Fruit fly (Drosophila melanogaster): ENCODE measurements around the gene CG1105.

The CG1105 gene

DNA sequence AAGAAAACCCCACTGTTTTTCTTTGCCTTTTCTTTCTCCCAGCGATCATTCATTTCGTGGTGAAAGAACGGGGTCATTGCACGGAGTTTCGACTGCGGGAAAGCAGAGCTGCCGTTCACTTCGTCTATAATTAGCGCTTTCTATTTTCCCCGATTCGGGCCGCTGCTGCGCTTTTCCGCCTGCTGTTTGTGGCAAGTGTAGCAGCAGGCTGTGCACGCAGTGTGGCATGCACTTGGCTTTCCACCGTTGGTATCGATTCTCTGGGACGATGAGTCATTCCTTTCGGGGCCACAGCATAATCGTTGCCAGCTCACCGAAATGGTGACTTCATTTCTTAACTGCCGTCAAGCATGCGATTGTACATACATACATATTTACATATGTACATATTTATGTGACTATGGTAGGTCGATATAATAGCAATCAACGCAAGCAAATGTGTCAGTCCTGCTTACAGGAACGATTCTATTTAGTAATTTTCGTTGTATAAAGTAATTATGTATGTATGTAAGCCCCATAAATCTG lies 22.0 kb upstream of the CG1105 start:
- TF ChIP-seq usp (GFP tag; optimal IDR thresholded peaks at IDR 0.05) (no peak), N (GFP tag; optimal IDR thresholded peaks at IDR 0.05) (no peak), OdsH (GFP tag; optimal IDR thresholded peaks at IDR 0.05) (no peak), sv (GFP tag; optimal IDR thresholded peaks at IDR 0.05) (no peak), Rel (GFP tag; optimal IDR thresholded peaks at IDR 0.05) (no peak), Rel (tag; optimal IDR thresholded peaks at IDR 0.05) (peak; percentile 33), woc (GFP tag; optimal IDR thresholded peaks at IDR 0.05) (no peak), Abd-B (GFP tag; optimal IDR thresholded peaks at IDR 0.05) (no peak), sage (GFP tag; optimal IDR thresholded peaks at IDR 0.05) (no peak), lola (GFP tag; optimal IDR thresholded peaks at IDR 0.05) (no peak), Jra (GFP tag; optimal IDR thresholded peaks at IDR 0.05) (peak; percentile 30), psq (GFP tag; optimal IDR thresholded peaks at IDR 0.05) (no peak), dsf (GFP tag; optimal IDR thresholded peaks at IDR 0.05; ENCODE audit: borderline replicate concordance) (no peak), dl (GFP tag; optimal IDR thresholded peaks at IDR 0.05; ENCODE audit: insufficient read depth in 1 of 2, partially characterized antibody in 2 of 2) (no peak), brk (GFP tag; optimal IDR thresholded peaks at IDR 0.05) (peak; percentile 27), CG9705 (GFP tag; optimal IDR thresholded peaks at IDR 0.05) (no peak), Hnf4 (GFP tag; optimal IDR thresholded peaks at IDR 0.05) (peak; percentile 13), fru (GFP tag; optimal IDR thresholded peaks at IDR 0.05) (no peak), foxo (GFP tag; optimal IDR thresholded peaks at IDR 0.05) (no peak), tai (GFP tag; optimal IDR thresholded peaks at IDR 0.05) (no peak), Vsx2 (GFP tag; optimal IDR thresholded peaks at IDR 0.05; ENCODE audit: partially characterized antibody) (no peak), rgr (GFP tag; optimal IDR thresholded peaks at IDR 0.05) (no peak), CG32264 (GFP tag; optimal IDR thresholded peaks at IDR 0.05) (no peak)

dm6 chr3R:7087904-7088303 lies 21.0 kb upstream of the CG1105 start:
- TF ChIP-seq Sp1 (GFP tag; optimal IDR thresholded peaks at IDR 0.05): no peak
- no peak for TF ChIP-seq N (GFP tag; optimal IDR thresholded peaks at IDR 0.05)
- no peak for TF ChIP-seq woc (GFP tag; optimal IDR thresholded peaks at IDR 0.05)
- TF ChIP-seq CG9705 (GFP tag; optimal IDR thresholded peaks at IDR 0.05): no peak
- TF ChIP-seq dmrt93B (GFP tag; optimal IDR thresholded peaks at IDR 0.05): no peak

dm6 chr3R:7087201-7087505 lies 20.2 kb upstream of the CG1105 start:
- no peak for TF ChIP-seq foxo (GFP tag; optimal IDR thresholded peaks at IDR 0.05)
- TF ChIP-seq Dif (GFP tag; optimal IDR thresholded peaks at IDR 0.05; ENCODE audit: partially characterized antibody): no peak
- TF ChIP-seq HLH106 (tag; optimal IDR thresholded peaks at IDR 0.05): no peak
- TF ChIP-seq Hr83 (GFP tag; optimal IDR thresholded peaks at IDR 0.05; ENCODE audit: poor library complexity, severe bottlenecking): no peak
- no peak for TF ChIP-seq dmrt93B (GFP tag; optimal IDR thresholded peaks at IDR 0.05)
- no peak for TF ChIP-seq Vsx2 (GFP tag; optimal IDR thresholded peaks at IDR 0.05; ENCODE audit: partially characterized antibody)
- TF ChIP-seq CrebA (GFP tag; optimal IDR thresholded peaks at IDR 0.05; ENCODE audit: borderline replicate concordance): no peak
- no peak for TF ChIP-seq dl (GFP tag; optimal IDR thresholded peaks at IDR 0.05; ENCODE audit: insufficient read depth in 1 of 2, partially characterized antibody in 2 of 2)
- no peak for TF ChIP-seq tai (GFP tag; optimal IDR thresholded peaks at IDR 0.05)
- TF ChIP-seq sv (GFP tag; optimal IDR thresholded peaks at IDR 0.05): no peak
- no peak for TF ChIP-seq br (GFP tag; optimal IDR thresholded peaks at IDR 0.05)
- no peak for TF ChIP-seq Myc (optimal IDR thresholded peaks at IDR 0.05)

DNA sequence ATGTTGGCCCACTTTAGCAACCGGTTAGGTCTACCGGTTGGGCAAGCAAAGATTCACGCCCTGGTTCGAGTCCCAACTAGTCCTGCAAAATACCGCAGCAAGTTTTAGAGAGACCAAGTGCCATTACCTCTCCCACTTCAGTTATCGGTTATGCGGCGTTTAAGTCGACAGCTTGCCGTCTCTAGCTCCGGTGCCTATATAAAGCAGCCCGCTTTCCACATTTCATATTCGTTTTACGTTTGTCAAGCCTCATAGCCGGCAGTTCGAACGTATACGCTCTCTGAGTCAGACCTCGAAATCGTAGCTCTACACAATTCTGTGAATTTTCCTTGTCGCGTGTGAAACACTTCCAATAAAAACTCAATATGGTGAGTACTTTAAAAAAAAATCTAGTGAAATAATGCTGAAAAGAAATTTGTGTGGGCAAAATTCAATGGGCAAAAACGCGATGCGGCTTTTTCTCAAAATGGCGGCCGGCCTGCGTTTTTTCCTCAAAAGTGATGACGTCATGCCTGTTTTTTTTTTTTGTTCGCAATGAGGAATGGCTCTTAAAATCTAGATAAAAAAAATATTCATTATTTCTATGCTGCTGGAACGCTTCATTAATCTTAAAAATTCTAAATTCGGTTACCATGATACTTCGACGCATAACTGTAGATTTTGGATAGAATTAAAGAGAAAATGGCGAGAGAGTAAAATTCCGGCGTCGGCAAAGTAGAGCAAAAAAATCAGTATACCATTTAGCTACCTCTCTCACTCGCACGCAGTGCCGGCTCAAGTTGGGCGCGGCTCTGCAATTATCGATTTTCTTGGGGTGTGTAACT lies 19.7 kb upstream of the CG1105 start, which contains the start of gene alphaTub84B:
Gene alphaTub84B (plus strand): TSS at position 223 of the 824 bp plus-strand sequence.
- TF ChIP-seq foxo (GFP tag; optimal IDR thresholded peaks at IDR 0.05) (peak in 1 of 2 experiments; percentile 71), usp (GFP tag; optimal IDR thresholded peaks at IDR 0.05) (no peak), psq (GFP tag; optimal IDR thresholded peaks at IDR 0.05) (peak; percentile 48), Hnf4 (GFP tag; optimal IDR thresholded peaks at IDR 0.05) (peak; percentile 91), dl (GFP tag; optimal IDR thresholded peaks at IDR 0.05; ENCODE audit: insufficient read depth in 1 of 2, partially characterized antibody in 2 of 2) (peak; percentile 9 to 27), sage (GFP tag; optimal IDR thresholded peaks at IDR 0.05) (peak; percentile 55), OdsH (GFP tag; optimal IDR thresholded peaks at IDR 0.05) (peak; percentile 66), Hr83 (GFP tag; optimal IDR thresholded peaks at IDR 0.05; ENCODE audit: poor library complexity, severe bottlenecking) (peak; percentile 94), dmrt93B (GFP tag; optimal IDR thresholded peaks at IDR 0.05) (no peak), rgr (GFP tag; optimal IDR thresholded peaks at IDR 0.05) (peak; percentile 74), Dfd (GFP tag; optimal IDR thresholded peaks at IDR 0.05) (no peak), GATAd (GFP tag; optimal IDR thresholded peaks at IDR 0.05) (no peak), dsf (GFP tag; optimal IDR thresholded peaks at IDR 0.05; ENCODE audit: borderline replicate concordance) (no peak), Dif (GFP tag; optimal IDR thresholded peaks at IDR 0.05; ENCODE audit: partially characterized antibody) (peak; percentile 87), pan (optimal IDR thresholded peaks at IDR 0.05) (no peak), Hr78 (GFP tag; optimal IDR thresholded peaks at IDR 0.05) (no peak), br (GFP tag; optimal IDR thresholded peaks at IDR 0.05) (peak; percentile 78), Rel (GFP tag; optimal IDR thresholded peaks at IDR 0.05) (no peak), Rel (tag; optimal IDR thresholded peaks at IDR 0.05) (peak; percentile 88), Myc (optimal IDR thresholded peaks at IDR 0.05) (peak; percentile 59), brk (GFP tag; optimal IDR thresholded peaks at IDR 0.05) (peak; percentile 21), h (GFP tag; optimal IDR thresholded peaks at IDR 0.05) (peak; percentile 86), CrebA (GFP tag; optimal IDR thresholded peaks at IDR 0.05; ENCODE audit: borderline replicate concordance) (no peak), ey (GFP tag; optimal IDR thresholded peaks at IDR 0.05) (peak; percentile 29), Vsx2 (GFP tag; optimal IDR thresholded peaks at IDR 0.05; ENCODE audit: partially characterized antibody) (no peak), CG9705 (GFP tag; optimal IDR thresholded peaks at IDR 0.05) (no peak), tai (GFP tag; optimal IDR thresholded peaks at IDR 0.05) (no peak), fru (GFP tag; optimal IDR thresholded peaks at IDR 0.05) (peak; percentile 70), Sp1 (GFP tag; optimal IDR thresholded peaks at IDR 0.05) (peak; percentile 76), Mio (GFP tag; optimal IDR thresholded peaks at IDR 0.05) (no peak)

Data from whole organism, wandering third instar larva.